Worm (Caenorhabditis elegans) whole organism, L4/young adult: ENCODE data around the gene ZK250.13.

ENCODE experiments used
- W03F9.2 ChIP-seq: fragments of 150-350 bp; optimal IDR thresholded peaks from 2 replicates; lab custom pipeline; 2014; ENCODE audit warnings: missing biosample characterization, missing genetic modification characterization
- dao-5 ChIP-seq: sonication (generic microtip); optimal IDR thresholded peaks from 2 replicates; lab custom pipeline; 2016; ENCODE audit warnings: missing genotype, missing genetic modification characterization, moderate library complexity, missing compliant biosample characterization
- him-1 ChIP-seq: sonication (generic microtip); optimal IDR thresholded peaks from 2 replicates; lab custom pipeline; 2016; ENCODE audit warnings: missing genotype, missing genetic modification reagents, missing genetic modification characterization, missing compliant biosample characterization

The ZK250.13 gene

ce11 chrII:1917862-1918261 lies 21.7 kb downstream of the ZK250.13 start, which contains the start of gene bath-4:
Gene bath-4, minus strand, starts transcription at chrII:1917962.
- TF ChIP-seq him-1 (tag; lab: Kevin White, UChicago) (no peak), dao-5 (tag; lab: Kevin White, UChicago) (no peak), W03F9.2 (tag; lab: Kevin White, UChicago) (no peak)

ce11 chrII:1912741-1913140 lies 26.8 kb downstream of the ZK250.13 start, which contains the start of gene math-31:
Gene math-31, minus strand, starts transcription at chrII:1912841.
- TF ChIP-seq dao-5 (tag; lab: Kevin White, UChicago) (no peak), him-1 (tag; lab: Kevin White, UChicago) (no peak), W03F9.2 (tag; lab: Kevin White, UChicago) (no peak)

ce11 chrII:1905104-1905503 lies 34.4 kb downstream of the ZK250.13 start, which contains the start of gene math-22:
Gene math-22, plus strand, starts transcription at chrII:1905404.
- no peak for TF ChIP-seq him-1 (tag; lab: Kevin White, UChicago)
- TF ChIP-seq dao-5 (tag; lab: Kevin White, UChicago): no peak
- no peak for TF ChIP-seq W03F9.2 (tag; lab: Kevin White, UChicago)

ce11 chrII:1901981-1902380 lies 37.6 kb downstream of the ZK250.13 start, which contains the start of gene math-23:
Gene math-23, plus strand, starts transcription at chrII:1902281.
- TF ChIP-seq him-1 (tag; lab: Kevin White, UChicago) (no peak), dao-5 (tag; lab: Kevin White, UChicago) (no peak), W03F9.2 (tag; lab: Kevin White, UChicago) (no peak)

ce11 chrII:1899934-1900333 lies 39.6 kb downstream of the ZK250.13 start, which contains the start of gene math-24:
Gene math-24, plus strand, starts transcription at chrII:1900234.
- TF ChIP-seq him-1 (tag; lab: Kevin White, UChicago): no peak
- no peak for TF ChIP-seq W03F9.2 (tag; lab: Kevin White, UChicago)
- no peak for TF ChIP-seq dao-5 (tag; lab: Kevin White, UChicago)

ce11 chrII:1897936-1898335 lies 41.6 kb downstream of the ZK250.13 start, which contains the start of gene C46F9.6:
Gene C46F9.6, plus strand, starts transcription at chrII:1898236.
- TF ChIP-seq W03F9.2 (tag; lab: Kevin White, UChicago) (no peak), him-1 (tag; lab: Kevin White, UChicago) (no peak), dao-5 (tag; lab: Kevin White, UChicago) (no peak)

- TF ChIP-seq dao-5 (tag; lab: Kevin White, UChicago) (no peak), him-1 (tag; lab: Kevin White, UChicago) (no peak), W03F9.2 (tag; lab: Kevin White, UChicago) (no peak)
Observed at ce11 chrII:1895762-1896161, 43.8 kb downstream of the ZK250.13 start, which contains the start of gene math-25. Gene math-25, plus strand, starts transcription at chrII:1896062.

ce11 chrII:1895278-1895677 lies 44.3 kb downstream of the ZK250.13 start, which contains the start of gene C46F9.5:
Gene C46F9.5, plus strand, starts transcription at chrII:1895578.
- TF ChIP-seq him-1 (tag; lab: Kevin White, UChicago) (no peak), dao-5 (tag; lab: Kevin White, UChicago) (no peak), W03F9.2 (tag; lab: Kevin White, UChicago) (no peak)

ce11 chrII:1893912-1894311 lies 45.6 kb downstream of the ZK250.13 start, which contains the start of gene C16C4.1:
Gene C16C4.1, plus strand, starts transcription at chrII:1894212.
- no peak for TF ChIP-seq him-1 (tag; lab: Kevin White, UChicago)
- no peak for TF ChIP-seq dao-5 (tag; lab: Kevin White, UChicago)
- no peak for TF ChIP-seq W03F9.2 (tag; lab: Kevin White, UChicago)

ce11 chrII:1890682-1891081 lies 48.9 kb downstream of the ZK250.13 start, which contains the start of gene math-9:
Gene math-9, minus strand, starts transcription at chrII:1890782.
- TF ChIP-seq him-1 (tag; lab: Kevin White, UChicago) (no peak), dao-5 (tag; lab: Kevin White, UChicago) (no peak), W03F9.2 (tag; lab: Kevin White, UChicago) (no peak)

- TF ChIP-seq him-1 (tag; lab: Kevin White, UChicago): no peak
- no peak for TF ChIP-seq dao-5 (tag; lab: Kevin White, UChicago)
- no peak for TF ChIP-seq W03F9.2 (tag; lab: Kevin White, UChicago)
Observed at ce11 chrII:1889071-1889470, 50.5 kb downstream of the ZK250.13 start, which contains the start of gene math-8. Gene math-8, minus strand, starts transcription at chrII:1889171.
